Fruit fly (Drosophila melanogaster) whole organism, prepupa: ENCODE data around the gene dsx-c73A.
A peak's percentile ranks its signal among the peaks of the same experiment; 100 is the strongest.

ENCODE experiments used
- CG11294 ChIP-seq: fragments of 200-800 bp; sonication (Bioruptor generic); IDR thresholded peaks from 2 replicates; pipeline ENCODE4 v1.3.6; 2022; ENCODE audit warnings: missing biosample characterization, missing genetic modification characterization
- CG11762 ChIP-seq: fragments of 200-800 bp; sonication (Bioruptor generic); optimal IDR thresholded peaks from 3 replicates; lab custom pipeline; 2016; ENCODE audit warnings: missing biosample characterization, missing genetic modification characterization; ENCODE audit not compliant: insufficient read depth
- CG4318 ChIP-seq: fragments of 200-800 bp; sonication (Bioruptor generic); optimal IDR thresholded peaks from 3 replicates; lab custom pipeline; 2017; ENCODE audit warnings: missing biosample characterization, mild to moderate bottlenecking, missing genetic modification characterization
- CG6854 ChIP-seq: fragments of 200-800 bp; sonication (Bioruptor generic); optimal IDR thresholded peaks from 2 replicates; lab custom pipeline; 2017; ENCODE audit warnings: missing biosample characterization, mild to moderate bottlenecking, missing genetic modification characterization
- CG7368 ChIP-seq: fragments of 200-800 bp; sonication (Bioruptor generic); optimal IDR thresholded peaks from 3 replicates; lab custom pipeline; 2016; ENCODE audit warnings: missing biosample characterization, missing genetic modification characterization
- CG8319 ChIP-seq: fragments of 200-800 bp; sonication (Bioruptor generic); optimal IDR thresholded peaks from 3 replicates; lab custom pipeline; 2016; ENCODE audit warnings: missing biosample characterization, missing genetic modification characterization
- Eip75B ChIP-seq: fragments of 200-800 bp; sonication (Bioruptor generic); optimal IDR thresholded peaks from 3 replicates; lab custom pipeline; 2016; ENCODE audit warnings: missing biosample characterization, missing genetic modification characterization
- Gug ChIP-seq: fragments of 200-800 bp; sonication (Bioruptor generic); IDR thresholded peaks from 2 replicates; pipeline ENCODE4 v1.3.6; 2022; ENCODE audit warnings: missing biosample characterization, missing genetic modification characterization
- OdsH ChIP-seq: fragments of 200-800 bp; sonication (Bioruptor generic); optimal IDR thresholded peaks from 3 replicates; lab custom pipeline; 2016; ENCODE audit warnings: missing biosample characterization, missing genetic modification characterization
- Sox102F ChIP-seq: fragments of 200-800 bp; sonication (Bioruptor generic); optimal IDR thresholded peaks from 2 replicates; lab custom pipeline; 2016; ENCODE audit warnings: missing biosample characterization, mild to moderate bottlenecking, missing genetic modification characterization
- Sox14 ChIP-seq: fragments of 200-800 bp; sonication (Bioruptor generic); optimal IDR thresholded peaks from 3 replicates; lab custom pipeline; 2016; ENCODE audit warnings: missing biosample characterization, missing genetic modification characterization
- Sox15 ChIP-seq: fragments of 200-800 bp; sonication (Bioruptor generic); optimal IDR thresholded peaks from 3 replicates; lab custom pipeline; 2016; ENCODE audit warnings: missing biosample characterization, missing genetic modification characterization
- ss ChIP-seq, 2 experiments: fragments of 200-800 bp; sonication (Bioruptor generic); optimal IDR thresholded peaks; 2 replicates in 1 of 2; 3 replicates in 1 of 2; lab custom pipeline; 2017 to 2018; ENCODE audit warnings: mild to moderate bottlenecking in 2 of 2, missing biosample characterization in 2 of 2, missing genetic modification characterization in 2 of 2, moderate library complexity in 1 of 2
- svp ChIP-seq: fragments of 200-800 bp; sonication (Bioruptor generic); peaks from one replicate; lab custom pipeline; 2016; ENCODE audit warnings: missing biosample characterization, missing genetic modification characterization

dm6 chr3L:16407815-16408608, 43.7 kb downstream of the dsx-c73A start:
- no peak for TF ChIP-seq CG11294 (GFP tag; lab: Robert Waterston, UW)
- TF ChIP-seq CG11762 (GFP tag; lab: Kevin White, UChicago) = no peak
- TF ChIP-seq Sox102F (GFP tag; lab: Kevin White, UChicago) = no peak
- no peak for TF ChIP-seq Sox15 (GFP tag; lab: Kevin White, UChicago)
- no peak for TF ChIP-seq CG8319
- TF ChIP-seq OdsH (GFP tag; lab: Kevin White, UChicago) = no peak
- no peak for TF ChIP-seq Eip75B (GFP tag; lab: Kevin White, UChicago)
- no peak for TF ChIP-seq ss (GFP tag; optimal IDR thresholded peaks at IDR 0.05; lab: Kevin White, UChicago)
- no peak for TF ChIP-seq Gug
- peak; percentile 75 for TF ChIP-seq svp (GFP tag; lab: Kevin White, UChicago)
- no peak for TF ChIP-seq CG6854 (GFP tag; lab: Kevin White, UChicago)
- no peak for TF ChIP-seq Sox14 (GFP tag; lab: Kevin White, UChicago)
- no peak for TF ChIP-seq CG4318 (GFP tag; lab: Kevin White, UChicago)
- no peak for TF ChIP-seq CG7368
